Worm (Caenorhabditis elegans) whole organism, L1 larva: ENCODE data around the gene sru-48.

Experiments used
- C04F5.9 ChIP-seq: sonication (generic microtip); optimal IDR thresholded peaks from 2 replicates; lab custom pipeline; 2016; ENCODE audit warnings: missing genetic modification characterization, missing compliant biosample characterization
- aha-1 ChIP-seq: fragments of 150-350 bp; optimal IDR thresholded peaks from 2 replicates; lab custom pipeline; 2014; ENCODE audit warnings: missing biosample characterization, missing genetic modification characterization
- aly-2 ChIP-seq: fragments of 150-350 bp; optimal IDR thresholded peaks from 2 replicates; lab custom pipeline; 2014; ENCODE audit warnings: missing biosample characterization, missing genetic modification characterization
- ama-1 ChIP-seq: fragments of 150-350 bp; optimal IDR thresholded peaks from 2 replicates; lab custom pipeline; 2014
- blmp-1 ChIP-seq: fragments of 150-350 bp; optimal IDR thresholded peaks from 2 replicates; lab custom pipeline; 2014; ENCODE audit warnings: missing biosample characterization, missing genetic modification characterization
- ceh-63 ChIP-seq: fragments of 200-800 bp; sonication (Bioruptor generic); optimal IDR thresholded peaks from 2 replicates; lab custom pipeline; 2018; ENCODE audit warnings: mild to moderate bottlenecking, missing genetic modification characterization, missing compliant biosample characterization
- ceh-82 ChIP-seq, 3 experiments: fragments of 150-350 bp in 1 of 3; sonication (generic microtip) in 2 of 3; optimal IDR thresholded peaks; 2 replicates each; lab custom pipeline; 2014 to 2017; ENCODE audit warnings: missing biosample characterization in 3 of 3, missing genetic modification characterization in 3 of 3
- ceh-90 ChIP-seq: sonication (generic microtip); optimal IDR thresholded peaks from 2 replicates; lab custom pipeline; 2016; ENCODE audit warnings: missing genetic modification characterization, missing compliant biosample characterization
- ces-1 ChIP-seq: fragments of 150-350 bp; optimal IDR thresholded peaks from 2 replicates; lab custom pipeline; 2014; ENCODE audit warnings: missing biosample characterization, missing genetic modification reagents, missing genetic modification characterization
- dpl-1 ChIP-seq, 3 experiments: fragments of 150-350 bp in 2 of 3; sonication (generic microtip) in 1 of 3; optimal IDR thresholded peaks; 2 replicates each; lab custom pipeline; 2014 to 2017; ENCODE audit warnings: missing biosample characterization in 3 of 3, missing genetic modification characterization in 3 of 3, missing genetic modification reagents in 3 of 3
- dsc-1 ChIP-seq: sonication (generic microtip); optimal IDR thresholded peaks from 2 replicates; lab custom pipeline; 2016; ENCODE audit warnings: mild to moderate bottlenecking, missing genetic modification characterization, missing compliant biosample characterization
- efl-1 ChIP-seq, 4 experiments: fragments of 150-350 bp; optimal IDR thresholded peaks in 3 of 4; peaks in 1 of 4; 1 replicate in 1 of 4; 2 replicates in 3 of 4; lab custom pipeline; 2014; ENCODE audit warnings: missing biosample characterization in 2 of 4, missing genetic modification characterization in 2 of 4, missing genetic modification reagents in 2 of 4
- elt-3 ChIP-seq, 6 experiments: fragments of 150-350 bp in 1 of 6; sonication (generic microtip); optimal IDR thresholded peaks; 2 replicates each; lab custom pipeline; 2017 to 2018; ENCODE audit warnings: missing biosample characterization in 6 of 6, missing genetic modification characterization in 6 of 6, inconsistent platforms in 1 of 6
- ets-5 ChIP-seq: fragments of 200-800 bp; sonication (Bioruptor generic); IDR thresholded peaks from 2 replicates; pipeline ENCODE4 v1.3.6; 2022; ENCODE audit warnings: missing genetic modification characterization, missing compliant biosample characterization
- fkh-10 ChIP-seq: sonication (generic microtip); optimal IDR thresholded peaks from 2 replicates; lab custom pipeline; 2017; ENCODE audit warnings: missing biosample characterization, missing genetic modification reagents, missing genetic modification characterization
- fkh-8 ChIP-seq: sonication (generic microtip); optimal IDR thresholded peaks from 2 replicates; lab custom pipeline; 2016; ENCODE audit warnings: mild to moderate bottlenecking, missing genetic modification characterization, missing compliant biosample characterization
- hlh-4 ChIP-seq: sonication (generic microtip); optimal IDR thresholded peaks from 2 replicates; lab custom pipeline; 2016; ENCODE audit warnings: mild to moderate bottlenecking, missing genetic modification characterization, missing compliant biosample characterization
- irx-1 ChIP-seq: sonication (generic microtip); optimal IDR thresholded peaks from 2 replicates; lab custom pipeline; 2016; ENCODE audit warnings: missing genetic modification characterization, missing compliant biosample characterization
- jun-1 ChIP-seq: fragments of 150-350 bp; optimal IDR thresholded peaks from 2 replicates; lab custom pipeline; 2014; ENCODE audit warnings: missing biosample characterization, missing genetic modification reagents, missing genetic modification characterization
- lin-14 ChIP-seq: fragments of 200-800 bp; sonication (Bioruptor generic); optimal IDR thresholded peaks from 2 replicates; lab custom pipeline; 2018; ENCODE audit warnings: mild to moderate bottlenecking, missing genetic modification characterization, moderate library complexity, missing compliant biosample characterization
- lin-35 ChIP-seq, 2 experiments: fragments of 150-350 bp; optimal IDR thresholded peaks; 2 replicates each; lab custom pipeline; 2014; ENCODE audit warnings: missing biosample characterization in 2 of 2, missing genetic modification characterization in 2 of 2, missing genetic modification reagents in 2 of 2
- lin-39 ChIP-seq: fragments of 150-350 bp; optimal IDR thresholded peaks from 2 replicates; lab custom pipeline; 2014; ENCODE audit warnings: missing biosample characterization, missing genetic modification reagents, missing genetic modification characterization
- mdl-1 ChIP-seq, 2 experiments: fragments of 150-350 bp; optimal IDR thresholded peaks; 2 replicates each; lab custom pipeline; 2014 to 2017; ENCODE audit warnings: missing biosample characterization in 2 of 2, missing genetic modification characterization in 2 of 2, inconsistent platforms in 1 of 2
- nhr-11 ChIP-seq: fragments of 150-350 bp; optimal IDR thresholded peaks from 2 replicates; lab custom pipeline; 2014; ENCODE audit warnings: missing biosample characterization, missing genetic modification characterization
- nhr-12 ChIP-seq: sonication (generic microtip); optimal IDR thresholded peaks from 2 replicates; lab custom pipeline; 2017; ENCODE audit warnings: missing biosample characterization, missing genetic modification characterization
- nhr-19 ChIP-seq: fragments of 200-800 bp; sonication (Bioruptor generic); conservative IDR thresholded peaks from 2 replicates; pipeline ENCODE4 v1.3.6; 2022; ENCODE audit warnings: missing genetic modification characterization, missing compliant biosample characterization
- nhr-71 ChIP-seq: sonication (generic microtip); optimal IDR thresholded peaks from 2 replicates; lab custom pipeline; 2016; ENCODE audit warnings: mild to moderate bottlenecking, missing genetic modification characterization, moderate library complexity, missing compliant biosample characterization
- nhr-84 ChIP-seq: sonication (generic microtip); optimal IDR thresholded peaks from 2 replicates; lab custom pipeline; 2017; ENCODE audit warnings: missing biosample characterization, missing genetic modification characterization
- nhr-85 ChIP-seq: sonication (generic microtip); peaks from one replicate; lab custom pipeline; 2016; ENCODE audit warnings: missing genetic modification characterization, inconsistent platforms, missing compliant biosample characterization
- nhr-90 ChIP-seq: sonication (generic microtip); optimal IDR thresholded peaks from 2 replicates; lab custom pipeline; 2016; ENCODE audit warnings: mild to moderate bottlenecking, missing genetic modification characterization, missing compliant biosample characterization; ENCODE audit not compliant: poor library complexity
- pag-3 ChIP-seq: sonication (generic microtip); optimal IDR thresholded peaks from 2 replicates; lab custom pipeline; 2017; ENCODE audit warnings: missing genetic modification characterization, mild to moderate bottlenecking, missing compliant biosample characterization, antibody characterized with exemption, borderline replicate concordance; ENCODE audit not compliant: insufficient read depth
- pax-3 ChIP-seq: fragments of 200-800 bp; sonication (Bioruptor generic); optimal IDR thresholded peaks from 2 replicates; lab custom pipeline; 2018; ENCODE audit warnings: mild to moderate bottlenecking, missing genetic modification characterization, moderate library complexity, missing compliant biosample characterization
- rnt-1 ChIP-seq: sonication (generic microtip); optimal IDR thresholded peaks from 2 replicates; lab custom pipeline; 2016; ENCODE audit warnings: mild to moderate bottlenecking, missing genetic modification characterization, moderate library complexity, missing compliant biosample characterization
- skn-1 ChIP-seq: fragments of 150-350 bp; optimal IDR thresholded peaks from 2 replicates; lab custom pipeline; 2014; ENCODE audit warnings: missing biosample characterization, missing genetic modification characterization
- snpc-4 ChIP-seq: fragments of 150-350 bp; optimal IDR thresholded peaks from 2 replicates; lab custom pipeline; 2014; ENCODE audit warnings: missing biosample characterization, missing genetic modification characterization
- snu-23 ChIP-seq: sonication (generic microtip); optimal IDR thresholded peaks from 2 replicates; lab custom pipeline; 2016; ENCODE audit warnings: missing genetic modification characterization, missing compliant biosample characterization
- sox-4 ChIP-seq: sonication (generic microtip); optimal IDR thresholded peaks from 2 replicates; lab custom pipeline; 2016; ENCODE audit warnings: missing genetic modification characterization, missing compliant biosample characterization
- tbx-2 ChIP-seq: sonication (generic microtip); optimal IDR thresholded peaks from 2 replicates; lab custom pipeline; 2016; ENCODE audit warnings: missing genetic modification characterization, missing compliant biosample characterization
- tlp-1 ChIP-seq: fragments of 150-350 bp; optimal IDR thresholded peaks from 2 replicates; lab custom pipeline; 2014; ENCODE audit warnings: missing biosample characterization, missing genetic modification characterization
- unc-130 ChIP-seq: fragments of 150-350 bp; optimal IDR thresholded peaks from 2 replicates; lab custom pipeline; 2017; ENCODE audit warnings: missing biosample characterization, missing genetic modification characterization, inconsistent platforms
- unc-30 ChIP-seq: sonication (generic microtip); optimal IDR thresholded peaks from 2 replicates; lab custom pipeline; 2017; ENCODE audit warnings: missing biosample characterization, missing genetic modification characterization
- unc-62 ChIP-seq: fragments of 150-350 bp; optimal IDR thresholded peaks from 2 replicates; lab custom pipeline; 2014; ENCODE audit warnings: missing biosample characterization, missing genetic modification reagents, missing genetic modification characterization
- vab-15 ChIP-seq: sonication (generic microtip); optimal IDR thresholded peaks from 2 replicates; lab custom pipeline; 2017; ENCODE audit warnings: missing genotype, mild to moderate bottlenecking, missing genetic modification characterization, missing compliant biosample characterization
- zip-4 ChIP-seq: fragments of 200-800 bp; sonication (Bioruptor generic); optimal IDR thresholded peaks from 2 replicates; lab custom pipeline; 2018; ENCODE audit warnings: mild to moderate bottlenecking, missing genetic modification characterization, moderate library complexity, missing compliant biosample characterization

The sru-48 gene

DNA sequence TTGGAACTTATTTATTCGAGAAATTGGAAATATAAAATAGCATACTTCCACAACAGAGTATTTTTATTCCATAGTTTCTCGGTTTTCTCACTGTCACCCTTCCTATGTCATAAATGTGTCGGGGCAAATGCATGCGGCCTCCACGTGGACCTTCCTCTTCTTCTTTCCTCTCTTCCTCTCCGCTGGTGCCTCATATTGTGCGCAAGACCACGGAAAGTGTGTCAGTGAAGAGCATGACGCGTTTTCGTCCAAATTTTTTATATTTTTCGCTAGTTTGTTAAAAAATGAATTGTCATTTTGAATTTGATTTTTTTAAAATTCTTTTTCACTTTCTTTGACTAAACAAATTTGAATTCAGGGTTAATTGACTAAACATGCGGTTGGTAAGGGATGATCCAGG lies 14.9 kb upstream of the sru-48 start, which contains the start of gene mans-3 (continued):
- no peak for TF ChIP-seq vab-15 (tag; lab: Kevin White, UChicago)
- peak; percentile 76 to 99 for TF ChIP-seq mdl-1 (tag; optimal IDR thresholded peaks at IDR 0.05; lab: Kevin White, UChicago)
- no peak for TF ChIP-seq ets-5 (GFP tag; lab: Robert Waterston, UW)
- no peak for TF ChIP-seq unc-30
- TF ChIP-seq dsc-1 (tag; lab: Kevin White, UChicago), result peak; percentile 90
- peak; percentile 89 for TF ChIP-seq nhr-19 (GFP tag; lab: Robert Waterston, UW)
- TF ChIP-seq nhr-85 (tag; lab: Kevin White, UChicago), result peak; percentile 95
- peak; percentile 94 for TF ChIP-seq rnt-1 (tag; lab: Kevin White, UChicago)
- peak; percentile 96 for TF ChIP-seq nhr-71 (tag; lab: Kevin White, UChicago)
- TF ChIP-seq ceh-63 (GFP tag; lab: Kevin White, UChicago), result no peak
- peak; percentile 76 for TF ChIP-seq pax-3
- TF ChIP-seq sox-4 (tag; lab: Kevin White, UChicago), result peak; percentile 58
- TF ChIP-seq C04F5.9 (tag; lab: Kevin White, UChicago), result peak; percentile 36
- TF ChIP-seq snpc-4 (tag; lab: Kevin White, UChicago), result peak; percentile 74
- peak; percentile 82 for TF ChIP-seq fkh-10 (GFP tag; lab: Kevin White, UChicago)
- peak; percentile 61 for TF ChIP-seq aly-2 (tag; lab: Kevin White, UChicago)
- TF ChIP-seq jun-1 (tag; lab: Kevin White, UChicago), result peak; percentile 81
- TF ChIP-seq unc-62 (GFP tag; lab: Kevin White, UChicago), result no peak
- no peak for TF ChIP-seq nhr-84 (tag; lab: Kevin White, UChicago)
- TF ChIP-seq tbx-2, result peak; percentile 92
- peak; percentile 93 for TF ChIP-seq fkh-8 (tag; lab: Kevin White, UChicago)
- no peak for TF ChIP-seq aha-1 (tag; lab: Kevin White, UChicago)
- peak in 2 of 6 experiments; percentile 75 to 89 for TF ChIP-seq elt-3 (tag; optimal IDR thresholded peaks at IDR 0.05; lab: Kevin White, UChicago)
- TF ChIP-seq lin-39 (tag; lab: Kevin White, UChicago), result peak; percentile 78
- TF ChIP-seq hlh-4 (tag; lab: Kevin White, UChicago), result no peak
- peak; percentile 72 to 91 for TF ChIP-seq lin-35 (GFP tag; optimal IDR thresholded peaks at IDR 0.05; lab: Kevin White, UChicago)
- TF ChIP-seq pag-3 (tag; lab: Kevin White, UChicago), result no peak
- TF ChIP-seq ceh-82 (tag; optimal IDR thresholded peaks at IDR 0.05; lab: Kevin White, UChicago), result peak; percentile 86 to 89 (median 86)
- TF ChIP-seq ama-1, result no peak
- no peak for TF ChIP-seq ceh-90 (tag; lab: Kevin White, UChicago)
- no peak for TF ChIP-seq nhr-12 (tag; lab: Kevin White, UChicago)
- TF ChIP-seq ces-1 (GFP tag; lab: Kevin White, UChicago), result no peak
- peak; percentile 57 for TF ChIP-seq nhr-11
- peak; percentile 97 for TF ChIP-seq snu-23 (GFP tag; lab: Kevin White, UChicago)
- peak; percentile 70 for TF ChIP-seq unc-130 (tag; lab: Kevin White, UChicago)
- peak; percentile 76 to 77 for TF ChIP-seq efl-1 (optimal IDR thresholded peaks at IDR 0.05; lab: Kevin White, UChicago)
- peak; percentile 70 to 96 for TF ChIP-seq efl-1 (GFP tag; optimal IDR thresholded peaks at IDR 0.05 in 1 of 2; lab: Kevin White, UChicago)
- TF ChIP-seq zip-4 (GFP tag; lab: Kevin White, UChicago), result peak; percentile 46
- peak; percentile 71 to 80 (median 80) for TF ChIP-seq dpl-1 (GFP tag; optimal IDR thresholded peaks at IDR 0.05; lab: Kevin White, UChicago)
- peak; percentile 91 for TF ChIP-seq blmp-1
- TF ChIP-seq skn-1, result peak; percentile 70
- TF ChIP-seq lin-14 (GFP tag; lab: Kevin White, UChicago), result peak; percentile 98
- no peak for TF ChIP-seq tlp-1 (tag; lab: Kevin White, UChicago)
- TF ChIP-seq nhr-90 (tag; lab: Kevin White, UChicago), result peak; percentile 90
- peak; percentile 77 for TF ChIP-seq irx-1 (tag; lab: Kevin White, UChicago)
